Fruit fly (Drosophila melanogaster): ENCODE results near the gene noi.
A peak's percentile ranks its signal among the peaks of the same experiment; 100 is the strongest.

noi gene

dm6 chr3R:5613114-5613443 lies 21.8 kb upstream of the noi start, which contains the start of gene Atu (continued):
- TF ChIP-seq Abd-B (GFP tag; optimal IDR thresholded peaks at IDR 0.05) (peak; percentile 73), sd (tag; optimal IDR thresholded peaks at IDR 0.05) (peak; percentile 63), Dref (GFP tag; IDR thresholded peaks at IDR 0.05) (peak; percentile 86), Doc2 (GFP tag; IDR thresholded peaks at IDR 0.05) (no peak), Lpt (GFP tag; optimal IDR thresholded peaks at IDR 0.05) (no peak), lbe (GFP tag; optimal IDR thresholded peaks at IDR 0.05) (peak; percentile 54), CG18619 (GFP tag; optimal IDR thresholded peaks at IDR 0.05) (no peak), Atf-2 (GFP tag; optimal IDR thresholded peaks at IDR 0.05) (no peak), sob (GFP tag; IDR thresholded peaks at IDR 0.05) (peak; percentile 52), yki (optimal IDR thresholded peaks at IDR 0.05) (no peak), nerfin-1 (tag; optimal IDR thresholded peaks at IDR 0.05) (peak; percentile 18), CG7839 (tag; optimal IDR thresholded peaks at IDR 0.05) (no peak), CG4820 (GFP tag; optimal IDR thresholded peaks at IDR 0.05) (peak; percentile 61), bsh (GFP tag; optimal IDR thresholded peaks at IDR 0.05) (peak in 1 of 2 experiments; percentile 1), hbn (GFP tag; IDR thresholded peaks at IDR 0.05; ENCODE audit: partially characterized antibody) (peak; percentile 89), CG2129 (GFP tag; IDR thresholded peaks at IDR 0.05; ENCODE audit: partially characterized antibody) (peak; percentile 89), Dll (GFP tag; IDR thresholded peaks at IDR 0.05; ENCODE audit: partially characterized antibody) (peak; percentile 97), pan (optimal IDR thresholded peaks at IDR 0.05) (no peak), pan (GFP tag; optimal IDR thresholded peaks at IDR 0.05 in 1 of 2, IDR thresholded peaks at IDR 0.05 in 1 of 2) (peak in 1 of 2 experiments; percentile 17), tna (GFP tag; IDR thresholded peaks at IDR 0.05; ENCODE audit: partially characterized antibody) (peak; percentile 83), Sin3A (optimal IDR thresholded peaks at IDR 0.05) (peak; percentile 92), BEAF-32 (GFP tag; optimal IDR thresholded peaks at IDR 0.05) (peak; percentile 96), Antp (GFP tag; optimal IDR thresholded peaks at IDR 0.05) (peak; percentile 47), CG6654 (GFP tag; optimal IDR thresholded peaks at IDR 0.05) (no peak), lola (GFP tag; optimal IDR thresholded peaks at IDR 0.05) (peak in 1 of 3 experiments; percentile 34), slou (GFP tag; optimal IDR thresholded peaks at IDR 0.05) (no peak), Hr78 (GFP tag; optimal IDR thresholded peaks at IDR 0.05) (peak in 1 of 2 experiments; percentile 22), CG30403 (GFP tag; optimal IDR thresholded peaks at IDR 0.05) (peak; percentile 54), CG16813 (GFP tag; IDR thresholded peaks at IDR 0.05; ENCODE audit: partially characterized antibody) (peak; percentile 93), slbo (GFP tag; IDR thresholded peaks at IDR 0.05) (peak; percentile 49; the same call in 1 of the 2 replicates), row (GFP tag; IDR thresholded peaks at IDR 0.05) (peak; percentile 62), CG31441 (GFP tag; IDR thresholded peaks at IDR 0.05) (peak; percentile 43; the same call in 1 of the 2 replicates), CG2120 (GFP tag; optimal IDR thresholded peaks at IDR 0.05) (peak; percentile 72), Ets97D (GFP tag; optimal IDR thresholded peaks at IDR 0.05) (peak; percentile 66), CG15696 (tag; optimal IDR thresholded peaks at IDR 0.05) (peak; percentile 12), Pdp1 (GFP tag; optimal IDR thresholded peaks at IDR 0.05) (peak in 1 of 2 experiments; percentile 42), unpg (GFP tag; optimal IDR thresholded peaks at IDR 0.05) (no peak), eyg (GFP tag; optimal IDR thresholded peaks at IDR 0.05) (no peak), CG15601 (tag; optimal IDR thresholded peaks at IDR 0.05) (peak; percentile 28), CTCF (GFP tag; optimal IDR thresholded peaks at IDR 0.05) (no peak), tup (GFP tag; optimal IDR thresholded peaks at IDR 0.05) (no peak), so (GFP tag; IDR thresholded peaks at IDR 0.05) (no peak), chinmo (GFP tag; IDR thresholded peaks at IDR 0.05; ENCODE audit: partially characterized antibody) (peak; percentile 87), Dip3 (GFP tag; optimal IDR thresholded peaks at IDR 0.05) (peak; percentile 2), Nf-YC (tag; optimal IDR thresholded peaks at IDR 0.05) (peak; percentile 52), sens-2 (GFP tag; IDR thresholded peaks at IDR 0.05) (no peak), MESR4 (GFP tag; optimal IDR thresholded peaks at IDR 0.05) (peak; percentile 24), phol (tag; optimal IDR thresholded peaks at IDR 0.05) (peak; percentile 66), CG18011 (GFP tag; optimal IDR thresholded peaks at IDR 0.05) (no peak), CG2712 (tag; optimal IDR thresholded peaks at IDR 0.05) (peak; percentile 49), zen (tag; optimal IDR thresholded peaks at IDR 0.05) (peak; percentile 26)

Data from whole organism, embryonic.